Fruit fly (Drosophila melanogaster) whole organism, embryonic: ENCODE measurements around the gene CG6398.

Source experiments
- Ada2b ChIP-seq: fragments of 200-800 bp; sonication (Bioruptor generic); IDR thresholded peaks from 2 replicates; pipeline ENCODE4 v1.3.6; 2022; ENCODE audit warnings: missing biosample characterization, missing genetic modification characterization
- Antp ChIP-seq: fragments of 200-800 bp; sonication (Bioruptor generic); optimal IDR thresholded peaks from 3 replicates; lab custom pipeline; 2016; ENCODE audit warnings: missing biosample characterization, missing genetic modification characterization
- Bdp1 ChIP-seq: fragments of 200-800 bp; sonication (Bioruptor generic); optimal IDR thresholded peaks from 3 replicates; lab custom pipeline; 2016; ENCODE audit warnings: missing biosample characterization, missing genetic modification characterization
- BtbVII ChIP-seq: fragments of 200-800 bp; sonication (Bioruptor generic); optimal IDR thresholded peaks from 3 replicates; lab custom pipeline; 2017; ENCODE audit warnings: missing biosample characterization, mild to moderate bottlenecking, missing genetic modification characterization
- CG10274 ChIP-seq: fragments of 200-800 bp; sonication (Bioruptor generic); optimal IDR thresholded peaks from 3 replicates; lab custom pipeline; 2017; ENCODE audit warnings: missing biosample characterization, mild to moderate bottlenecking, missing genetic modification characterization
- CG11398 ChIP-seq: fragments of 200-800 bp; sonication (Bioruptor generic); optimal IDR thresholded peaks from 2 replicates; lab custom pipeline; 2016; ENCODE audit warnings: missing biosample characterization, missing genetic modification characterization
- CG12155 ChIP-seq: fragments of 200-800 bp; sonication (Bioruptor generic); optimal IDR thresholded peaks from 3 replicates; lab custom pipeline; 2016; ENCODE audit warnings: missing biosample characterization, missing genetic modification characterization
- CG13296 ChIP-seq: fragments of 200-800 bp; sonication (Bioruptor generic); optimal IDR thresholded peaks from 3 replicates; lab custom pipeline; 2018; ENCODE audit warnings: missing biosample characterization, mild to moderate bottlenecking, missing genetic modification characterization
- CG14050 ChIP-seq: fragments of 200-800 bp; sonication (Bioruptor generic); IDR thresholded peaks from 3 replicates; pipeline ENCODE4 v1.3.6; 2022; ENCODE audit warnings: missing biosample characterization, missing genetic modification characterization
- CG1647 ChIP-seq: fragments of 200-800 bp; sonication (Bioruptor generic); optimal IDR thresholded peaks from 3 replicates; lab custom pipeline; 2016; ENCODE audit warnings: missing biosample characterization, missing genetic modification characterization
- CG17361 ChIP-seq: fragments of 200-800 bp; sonication (Bioruptor generic); IDR thresholded peaks from 3 replicates; pipeline ENCODE4 v1.3.6; 2022; ENCODE audit warnings: missing biosample characterization, missing genetic modification characterization
- CG17568 ChIP-seq: fragments of 200-800 bp; sonication (Bioruptor generic); optimal IDR thresholded peaks from 2 replicates; lab custom pipeline; 2018; ENCODE audit warnings: missing biosample characterization, mild to moderate bottlenecking, missing genetic modification characterization, moderate library complexity
- CG1792 ChIP-seq: fragments of 200-800 bp; sonication (Bioruptor generic); optimal IDR thresholded peaks from 2 replicates; lab custom pipeline; 2016; ENCODE audit warnings: missing biosample characterization, missing genetic modification characterization
- CG18262 ChIP-seq: fragments of 200-800 bp; optimal IDR thresholded peaks from 3 replicates; lab custom pipeline; 2019; ENCODE audit warnings: missing biosample characterization, mild to moderate bottlenecking, missing genetic modification characterization, moderate library complexity
- CG18764 ChIP-seq: fragments of 200-800 bp; sonication (Bioruptor generic); optimal IDR thresholded peaks from 3 replicates; lab custom pipeline; 2016; ENCODE audit warnings: missing biosample characterization, missing genetic modification characterization
- CG4730 ChIP-seq: fragments of 200-800 bp; sonication (Bioruptor generic); IDR thresholded peaks from 2 replicates; pipeline ENCODE4 v1.3.6; 2022; ENCODE audit warnings: missing biosample characterization, missing genetic modification characterization
- CG5180 ChIP-seq: fragments of 200-800 bp; sonication (Bioruptor generic); optimal IDR thresholded peaks from 3 replicates; lab custom pipeline; 2017; ENCODE audit warnings: missing biosample characterization, missing genetic modification characterization, mild to moderate bottlenecking, moderate library complexity, missing genetic modification reagents
- CG8478 ChIP-seq: fragments of >200 bp; optimal IDR thresholded peaks from 2 replicates; lab custom pipeline; 2018
- CG9215 ChIP-seq: fragments of 200-800 bp; sonication (Bioruptor generic); IDR thresholded peaks from 2 replicates; pipeline ENCODE4 v1.3.6; 2022; ENCODE audit warnings: missing biosample characterization, missing genetic modification characterization
- CkIIα-i1 ChIP-seq: fragments of 200-800 bp; sonication (Bioruptor generic); IDR thresholded peaks from 2 replicates; pipeline ENCODE4 v1.3.6; 2022; ENCODE audit warnings: missing biosample characterization, missing genetic modification characterization
- Dip2 ChIP-seq: fragments of 200-800 bp; sonication (Bioruptor generic); IDR thresholded peaks from 2 replicates; pipeline ENCODE4 v1.3.6; 2022; ENCODE audit warnings: missing biosample characterization, missing genetic modification characterization
- E2f1 ChIP-seq: fragments of 200-800 bp; sonication (Bioruptor generic); IDR thresholded peaks from 2 replicates; pipeline ENCODE4 v1.3.6; 2022; ENCODE audit warnings: missing biosample characterization, missing genetic modification characterization
- Elba2 ChIP-seq: fragments of 200-800 bp; sonication (Bioruptor generic); optimal IDR thresholded peaks from 3 replicates; lab custom pipeline; 2016; ENCODE audit warnings: missing biosample characterization, missing genetic modification characterization
- Fer3 ChIP-seq: fragments of 200-800 bp; sonication (Bioruptor generic); optimal IDR thresholded peaks from 2 replicates; lab custom pipeline; 2018; ENCODE audit warnings: missing biosample characterization, mild to moderate bottlenecking, missing genetic modification characterization, moderate library complexity
- MBD-R2 ChIP-seq: fragments of 200-800 bp; sonication (Bioruptor generic); IDR thresholded peaks from 2 replicates; pipeline ENCODE4 v1.3.6; 2022; ENCODE audit warnings: missing biosample characterization, missing genetic modification characterization
- Mrtf ChIP-seq: fragments of 200-800 bp; sonication (Bioruptor generic); IDR thresholded peaks from 3 replicates; pipeline ENCODE4 v1.3.6; 2022; ENCODE audit warnings: missing biosample characterization, missing genetic modification characterization
- Optix ChIP-seq: fragments of 200-800 bp; sonication (Bioruptor generic); IDR thresholded peaks from 3 replicates; pipeline ENCODE4 v1.3.6; 2022; ENCODE audit warnings: missing biosample characterization, missing genetic modification characterization
- Tbp ChIP-seq: fragments of >200 bp; optimal IDR thresholded peaks from 2 replicates; lab custom pipeline; 2018; ENCODE audit warnings: missing biosample characterization, missing genetic modification characterization
- br ChIP-seq: fragments of >200 bp; optimal IDR thresholded peaks from 2 replicates; lab custom pipeline; 2017
- bsh ChIP-seq, 2 experiments: fragments of 200-800 bp; sonication (Bioruptor generic); optimal IDR thresholded peaks; 2 replicates each; lab custom pipeline; 2017 to 2018; ENCODE audit warnings: mild to moderate bottlenecking in 2 of 2, missing biosample characterization in 2 of 2, missing genetic modification characterization in 2 of 2, moderate library complexity in 1 of 2
- crol ChIP-seq: fragments of 200-800 bp; sonication (Bioruptor generic); IDR thresholded peaks from 2 replicates; pipeline ENCODE4 v1.3.6; 2022; ENCODE audit warnings: missing biosample characterization, missing genetic modification characterization
- dmrt99B ChIP-seq: fragments of 200-800 bp; sonication (Bioruptor generic); optimal IDR thresholded peaks from 2 replicates; lab custom pipeline; 2018; ENCODE audit warnings: missing biosample characterization, mild to moderate bottlenecking, missing genetic modification characterization, moderate library complexity
- ewg ChIP-seq: fragments of 200-800 bp; sonication (Bioruptor generic); optimal IDR thresholded peaks from 3 replicates; lab custom pipeline; 2017; ENCODE audit warnings: mild to moderate bottlenecking, missing biosample characterization, missing genetic modification reagents, missing genetic modification characterization
- fd3F ChIP-seq: fragments of 200-800 bp; sonication (Bioruptor generic); optimal IDR thresholded peaks from 2 replicates; lab custom pipeline; 2018; ENCODE audit warnings: missing biosample characterization, mild to moderate bottlenecking, missing genetic modification characterization, moderate library complexity
- jumu ChIP-seq: fragments of 200-800 bp; sonication (Bioruptor generic); optimal IDR thresholded peaks from 3 replicates; lab custom pipeline; 2016; ENCODE audit warnings: missing biosample characterization, missing genetic modification characterization
- lilli ChIP-seq: fragments of 200-800 bp; sonication (Bioruptor generic); optimal IDR thresholded peaks from 3 replicates; lab custom pipeline; 2016; ENCODE audit warnings: missing biosample characterization, missing genetic modification characterization
- maf-S ChIP-seq: fragments of 200-800 bp; sonication (Bioruptor generic); optimal IDR thresholded peaks from 2 replicates; lab custom pipeline; 2016; ENCODE audit warnings: missing biosample characterization, missing genetic modification characterization
- nerfin-1 ChIP-seq: fragments of 200-800 bp; sonication (Bioruptor generic); optimal IDR thresholded peaks from 3 replicates; lab custom pipeline; 2019; ENCODE audit warnings: missing biosample characterization, mild to moderate bottlenecking, missing genetic modification characterization, moderate library complexity
- nom ChIP-seq: fragments of 200-800 bp; sonication (Bioruptor generic); optimal IDR thresholded peaks from 2 replicates; lab custom pipeline; 2017; ENCODE audit warnings: missing biosample characterization, missing genetic modification characterization, mild to moderate bottlenecking, moderate library complexity, missing genetic modification reagents
- pb ChIP-seq: fragments of 200-800 bp; sonication (Bioruptor generic); optimal IDR thresholded peaks from 3 replicates; lab custom pipeline; 2016; ENCODE audit warnings: missing biosample characterization, missing genetic modification characterization
- phol ChIP-seq: fragments of 200-800 bp; sonication (Bioruptor generic); optimal IDR thresholded peaks from 3 replicates; lab custom pipeline; 2018; ENCODE audit warnings: missing biosample characterization, mild to moderate bottlenecking, missing genetic modification characterization, moderate library complexity
- slbo ChIP-seq: fragments of 200-800 bp; sonication (Bioruptor generic); IDR thresholded peaks from 2 replicates; pipeline ENCODE4 v1.3.6; 2022; ENCODE audit warnings: missing biosample characterization, missing genetic modification characterization
- ssp ChIP-seq: fragments of 200-800 bp; sonication (Bioruptor generic); IDR thresholded peaks from 2 replicates; pipeline ENCODE4 v1.3.6; 2022; ENCODE audit warnings: missing biosample characterization, missing genetic modification characterization
- tio ChIP-seq: fragments of 200-800 bp; sonication (Bioruptor generic); optimal IDR thresholded peaks from 2 replicates; lab custom pipeline; 2017; ENCODE audit warnings: missing biosample characterization, missing genetic modification characterization, inconsistent platforms
- tll ChIP-seq, 2 experiments: fragments of 200-800 bp in 1 of 2; fragments of >200 bp in 1 of 2; sonication (Bioruptor generic) in 1 of 2; optimal IDR thresholded peaks; 2 replicates each; lab custom pipeline; 2017 to 2019; ENCODE audit warnings: missing biosample characterization in 2 of 2, missing genetic modification characterization in 2 of 2, mild to moderate bottlenecking in 1 of 2, moderate library complexity in 1 of 2
- unpg ChIP-seq: fragments of 200-800 bp; sonication (Bioruptor generic); optimal IDR thresholded peaks from 3 replicates; lab custom pipeline; 2018; ENCODE audit warnings: missing biosample characterization, mild to moderate bottlenecking, missing genetic modification characterization, moderate library complexity
- vnd ChIP-seq: fragments of 200-800 bp; sonication (Bioruptor generic); IDR thresholded peaks from 3 replicates; pipeline ENCODE4 v1.3.6; 2022; ENCODE audit warnings: missing biosample characterization, missing genetic modification characterization; ENCODE audit not compliant: partially characterized antibody
- wor ChIP-seq: fragments of 200-800 bp; sonication (Bioruptor generic); IDR thresholded peaks from 2 replicates; pipeline ENCODE4 v1.3.6; 2022; ENCODE audit warnings: missing biosample characterization, missing genetic modification characterization

The CG6398 gene

DNA sequence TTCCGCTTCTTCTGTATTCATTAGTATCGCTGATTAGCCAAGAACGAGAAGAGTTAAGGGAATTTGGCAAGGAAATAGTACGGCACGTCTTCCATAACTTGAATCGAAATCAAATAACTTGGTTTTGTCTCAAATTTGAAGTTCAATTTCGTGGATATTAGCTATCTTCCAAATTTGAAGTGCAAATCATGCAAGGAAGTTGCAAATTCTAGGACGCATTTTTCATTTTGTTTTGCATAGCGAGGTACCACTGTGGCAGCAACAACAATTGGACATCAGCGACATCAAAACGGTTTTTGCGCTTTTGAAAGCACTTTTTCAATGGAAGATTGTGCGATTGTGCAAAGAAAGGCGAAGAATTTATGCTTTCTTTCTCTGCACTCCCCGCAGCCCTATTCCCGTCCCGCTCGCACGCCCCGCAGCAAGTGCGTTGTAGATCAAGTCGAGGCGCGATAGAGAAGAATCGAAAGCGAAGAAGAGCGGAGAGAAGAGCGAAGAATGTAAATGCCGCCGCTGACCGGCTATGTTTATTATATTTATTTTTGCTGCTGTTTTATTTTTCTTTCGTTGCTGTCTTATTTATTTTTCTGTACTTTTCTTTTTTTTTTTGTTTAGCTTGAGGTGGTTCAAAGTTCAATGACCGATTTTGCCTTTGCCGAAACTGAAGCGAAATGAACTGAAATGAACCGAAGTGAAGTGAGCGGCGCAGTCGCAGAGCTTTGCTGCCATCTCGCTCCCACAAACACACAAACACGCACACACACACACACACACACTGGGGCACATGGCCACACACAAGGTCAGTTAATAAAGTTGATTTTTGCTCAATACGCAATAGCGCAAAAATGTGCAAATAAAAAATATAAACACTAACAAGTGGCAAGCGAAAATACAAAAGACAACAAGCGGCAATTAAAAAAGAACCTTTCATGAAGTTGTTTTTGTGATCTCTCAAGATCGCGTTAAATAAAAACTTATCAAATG lies 50.8 kb downstream of the CG6398 start (continued):
- peak; percentile 16; the same call in 1 of the 2 replicates for TF ChIP-seq Ada2b (GFP tag; lab: Robert Waterston, UW)
- peak; percentile 17; the same call in 1 of the 3 replicates for TF ChIP-seq Optix (GFP tag; lab: Robert Waterston, UW)
- peak; percentile 48; the same call in 2 of the 3 replicates for TF ChIP-seq CG14050 (GFP tag; lab: Robert Waterston, UW)
- peak; percentile 81 for TF ChIP-seq slbo (GFP tag; lab: Robert Waterston, UW)
- peak; percentile 17 for TF ChIP-seq CG13296 (GFP tag; lab: Kevin White, UChicago)
- peak; percentile 68 for TF ChIP-seq Antp (GFP tag; lab: Kevin White, UChicago)
- no peak for TF ChIP-seq CkIIα-i1 (GFP tag; lab: Robert Waterston, UW)
- TF ChIP-seq lilli: peak; percentile 82
- no peak for TF ChIP-seq Dip2
- no peak for TF ChIP-seq tll (GFP tag; optimal IDR thresholded peaks at IDR 0.05; lab: Kevin White, UChicago)
- peak; percentile 58 for TF ChIP-seq CG12155 (GFP tag; lab: Kevin White, UChicago)
- TF ChIP-seq tio (GFP tag; lab: Kevin White, UChicago): peak; percentile 44
- TF ChIP-seq nerfin-1 (tag; lab: Kevin White, UChicago): no peak
- peak; percentile 60 for TF ChIP-seq Fer3 (tag; lab: Kevin White, UChicago)
- TF ChIP-seq Mrtf: 0 out of 3 replicates have a peak, but pooled peaks have one; percentile 48
- TF ChIP-seq CG18764 (GFP tag; lab: Kevin White, UChicago): no peak
- TF ChIP-seq CG8478 (lab: Kevin White, UChicago): no peak
- TF ChIP-seq CG11398: no peak
- TF ChIP-seq bsh (GFP tag; optimal IDR thresholded peaks at IDR 0.05; lab: Kevin White, UChicago): peak in 1 of 2 experiments; percentile 10
- TF ChIP-seq unpg (GFP tag; lab: Kevin White, UChicago): peak; percentile 54
- TF ChIP-seq CG17361 (GFP tag; lab: Robert Waterston, UW): peak; percentile 44; the same call in 2 of the 3 replicates
- peak; percentile 51 for TF ChIP-seq phol
- TF ChIP-seq CG5180 (GFP tag; lab: Kevin White, UChicago): peak; percentile 15
- TF ChIP-seq CG18262 (tag; lab: Kevin White, UChicago): peak; percentile 22
- TF ChIP-seq nom (GFP tag; lab: Kevin White, UChicago): peak; percentile 71
- TF ChIP-seq MBD-R2 (GFP tag; lab: Robert Waterston, UW): peak; percentile 37; the same call in 1 of the 2 replicates
- TF ChIP-seq Elba2 (GFP tag; lab: Kevin White, UChicago): no peak
- TF ChIP-seq CG10274 (GFP tag; lab: Kevin White, UChicago): peak; percentile 29
- TF ChIP-seq CG9215 (GFP tag; lab: Robert Waterston, UW): peak; percentile 52
- peak; percentile 36 for TF ChIP-seq maf-S (GFP tag; lab: Kevin White, UChicago)
- 0 out of 2 replicates have a peak, but pooled peaks have one; percentile 8 for TF ChIP-seq E2f1 (GFP tag; lab: Robert Waterston, UW)
- TF ChIP-seq wor (GFP tag; lab: Robert Waterston, UW): 0 out of 2 replicates have a peak, but pooled peaks have one; percentile 23
- peak; percentile 82 for TF ChIP-seq crol (GFP tag; lab: Robert Waterston, UW)
- TF ChIP-seq Bdp1 (GFP tag; lab: Kevin White, UChicago): no peak
- TF ChIP-seq pb: peak; percentile 2
- peak; percentile 30; the same call in 1 of the 2 replicates for TF ChIP-seq CG4730
- TF ChIP-seq ssp (GFP tag; lab: Robert Waterston, UW): 0 out of 2 replicates have a peak, but pooled peaks have one; percentile 20
- TF ChIP-seq Tbp (GFP tag; lab: Kevin White, UChicago): no peak
- TF ChIP-seq jumu: peak; percentile 28
- no peak for TF ChIP-seq CG17568 (GFP tag; lab: Kevin White, UChicago)
- TF ChIP-seq BtbVII (GFP tag; lab: Kevin White, UChicago): peak; percentile 6
- TF ChIP-seq CG1792 (GFP tag; lab: Kevin White, UChicago): no peak
- TF ChIP-seq fd3F (GFP tag; lab: Kevin White, UChicago): peak; percentile 45
- no peak for TF ChIP-seq vnd (GFP tag; lab: Robert Waterston, UW)
- TF ChIP-seq ewg: peak; percentile 8
- no peak for TF ChIP-seq br (lab: Kevin White, UChicago)
- TF ChIP-seq CG1647 (GFP tag; lab: Kevin White, UChicago): peak; percentile 47
- peak; percentile 59 for TF ChIP-seq dmrt99B (tag; lab: Kevin White, UChicago)
